Worm (Caenorhabditis elegans) whole organism, late embryonic: Measurements from ENCODE around the gene cpg-7.

Experiments used
- C38D4.7 ChIP-seq: fragments of 200-800 bp; sonication (Bioruptor generic); optimal IDR thresholded peaks from 2 replicates; lab custom pipeline; 2018; ENCODE audit warnings: mild to moderate bottlenecking, missing genetic modification characterization, moderate library complexity, missing compliant biosample characterization
- ceh-9 ChIP-seq: sonication (generic microtip); optimal IDR thresholded peaks from 2 replicates; lab custom pipeline; 2016; ENCODE audit warnings: mild to moderate bottlenecking, missing genetic modification characterization, inconsistent platforms, missing compliant biosample characterization
- elt-2 ChIP-seq: sonication (generic microtip); optimal IDR thresholded peaks from 2 replicates; lab custom pipeline; 2016; ENCODE audit warnings: missing genetic modification reagents, missing genetic modification characterization, missing compliant biosample characterization
- ets-4 ChIP-seq: sonication (generic microtip); optimal IDR thresholded peaks from 2 replicates; lab custom pipeline; 2016; ENCODE audit warnings: missing genetic modification characterization, missing compliant biosample characterization
- hlh-6 ChIP-seq: sonication (generic microtip); optimal IDR thresholded peaks from 2 replicates; lab custom pipeline; 2016; ENCODE audit warnings: missing genotype, missing genetic modification characterization, missing compliant biosample characterization
- pha-2 ChIP-seq: sonication (generic microtip); optimal IDR thresholded peaks from 2 replicates; lab custom pipeline; 2017; ENCODE audit warnings: mild to moderate bottlenecking, missing genetic modification characterization, missing compliant biosample characterization
- unc-55 ChIP-seq: sonication (generic microtip); optimal IDR thresholded peaks from 2 replicates; lab custom pipeline; 2017; ENCODE audit warnings: missing biosample characterization, missing genetic modification reagents, missing genetic modification characterization

ce11 chrII:14150031-14150430 is 41.0 kb upstream of the cpg-7 start, which contains the start of gene W03H9.1:
- no peak for TF ChIP-seq C38D4.7 (GFP tag; lab: Kevin White, UChicago)
- no peak for TF ChIP-seq elt-2 (tag; lab: Kevin White, UChicago)
- no peak for TF ChIP-seq unc-55 (GFP tag; lab: Kevin White, UChicago)
- no peak for TF ChIP-seq hlh-6 (tag; lab: Kevin White, UChicago)
- TF ChIP-seq ets-4 (tag; lab: Kevin White, UChicago): no peak
- no peak for TF ChIP-seq pha-2 (tag; lab: Kevin White, UChicago)
- TF ChIP-seq ceh-9 (tag; lab: Kevin White, UChicago): no peak
